Worm (Caenorhabditis elegans) whole organism, L1 larva: ENCODE measurements around the gene ZK892.5.

Source experiments
- aly-2 ChIP-seq: fragments of 150-350 bp; optimal IDR thresholded peaks from 2 replicates; lab custom pipeline; 2014; ENCODE audit warnings: missing biosample characterization, missing genetic modification characterization
- ets-5 ChIP-seq: fragments of 200-800 bp; sonication (Bioruptor generic); IDR thresholded peaks from 2 replicates; pipeline ENCODE4 v1.3.6; 2022; ENCODE audit warnings: missing genetic modification characterization, missing compliant biosample characterization
- isw-1 ChIP-seq: fragments of 200-800 bp; sonication (Bioruptor generic); IDR thresholded peaks from 2 replicates; pipeline ENCODE4 v1.3.6; 2022; ENCODE audit warnings: missing genetic modification characterization, missing compliant biosample characterization
- lin-15B ChIP-seq: fragments of 150-350 bp; sonication (generic microtip); optimal IDR thresholded peaks from 3 replicates; lab custom pipeline; 2014; ENCODE audit warnings: missing biosample characterization, missing genetic modification characterization
- mef-2 ChIP-seq: fragments of 150-350 bp; optimal IDR thresholded peaks from 2 replicates; lab custom pipeline; 2014; ENCODE audit warnings: missing biosample characterization, missing genetic modification characterization
- nhr-76 ChIP-seq: sonication (generic microtip); optimal IDR thresholded peaks from 2 replicates; lab custom pipeline; 2017; ENCODE audit warnings: missing biosample characterization, missing genetic modification characterization
- sox-4 ChIP-seq: sonication (generic microtip); optimal IDR thresholded peaks from 2 replicates; lab custom pipeline; 2016; ENCODE audit warnings: missing genetic modification characterization, missing compliant biosample characterization

- no peak for TF ChIP-seq sox-4 (tag; lab: Kevin White, UChicago)
- no peak for TF ChIP-seq nhr-76 (tag; lab: Kevin White, UChicago)
- TF ChIP-seq aly-2 (tag; lab: Kevin White, UChicago), result no peak
- TF ChIP-seq mef-2 (tag; lab: Kevin White, UChicago), result no peak
- no peak for TF ChIP-seq isw-1
- TF ChIP-seq ets-5 (GFP tag; lab: Robert Waterston, UW), result no peak
- no peak for TF ChIP-seq lin-15B
Measured at ce11 chrII:10017528-10017927, 9.5 kb downstream of the ZK892.5 start.
